Worm (Caenorhabditis elegans) whole organism, young adult: ENCODE data around the gene rpt-6.

ENCODE experiments used
- F10E7.11 ChIP-seq: sonication (generic microtip); optimal IDR thresholded peaks from 2 replicates; lab custom pipeline; 2017; ENCODE audit warnings: mild to moderate bottlenecking, missing genetic modification characterization, moderate library complexity, missing compliant biosample characterization
- F22D6.2 ChIP-seq: sonication (generic microtip); optimal IDR thresholded peaks from 2 replicates; lab custom pipeline; 2016; ENCODE audit warnings: mild to moderate bottlenecking, missing genetic modification characterization, missing compliant biosample characterization
- F33H1.4 ChIP-seq: fragments of 200-800 bp; sonication (Bioruptor generic); IDR thresholded peaks from 2 replicates; pipeline ENCODE4 v1.3.6; 2022; ENCODE audit warnings: missing genetic modification reagents, missing genetic modification characterization, missing compliant biosample characterization
- F49E8.2 ChIP-seq: sonication (generic microtip); optimal IDR thresholded peaks from 3 replicates; lab custom pipeline; 2017; ENCODE audit warnings: missing genetic modification characterization, mild to moderate bottlenecking, missing compliant biosample characterization, antibody characterized with exemption, moderate library complexity; ENCODE audit not compliant: insufficient read depth
- F57C9.4 ChIP-seq: sonication (generic microtip); optimal IDR thresholded peaks from 2 replicates; lab custom pipeline; 2017; ENCODE audit warnings: mild to moderate bottlenecking, missing genetic modification characterization, missing compliant biosample characterization
- K11D2.4 ChIP-seq: fragments of 200-800 bp; sonication (Bioruptor generic); IDR thresholded peaks from 2 replicates; pipeline ENCODE4 v1.3.6; 2022; ENCODE audit warnings: missing genetic modification reagents, missing genetic modification characterization, missing compliant biosample characterization
- K12H6.12 ChIP-seq: fragments of 200-800 bp; sonication (Bioruptor generic); optimal IDR thresholded peaks from 2 replicates; lab custom pipeline; 2018; ENCODE audit warnings: mild to moderate bottlenecking, missing genetic modification characterization, missing compliant biosample characterization
- Y53G8AR.9 ChIP-seq: fragments of 200-800 bp; sonication (Bioruptor generic); conservative IDR thresholded peaks from 2 replicates; pipeline ENCODE4 v1.3.6; 2022; ENCODE audit warnings: missing genetic modification reagents, missing genetic modification characterization, missing compliant biosample characterization
- Y56A3A.18 ChIP-seq: fragments of 200-800 bp; sonication (Bioruptor generic); IDR thresholded peaks from 2 replicates; pipeline ENCODE4 v1.3.6; 2022; ENCODE audit warnings: missing genetic modification reagents, missing genetic modification characterization, missing compliant biosample characterization
- Y95B8A.8 ChIP-seq: fragments of 200-800 bp; sonication (Bioruptor generic); IDR thresholded peaks from 2 replicates; pipeline ENCODE4 v1.3.6; 2022; ENCODE audit warnings: missing genetic modification reagents, missing genetic modification characterization, missing compliant biosample characterization
- ZK185.1 ChIP-seq: sonication (generic microtip); optimal IDR thresholded peaks from 2 replicates; lab custom pipeline; 2016; ENCODE audit warnings: mild to moderate bottlenecking, missing genetic modification characterization, missing compliant biosample characterization; ENCODE audit not compliant: poor library complexity, severe bottlenecking
- akir-1 ChIP-seq: fragments of 200-800 bp; sonication (Bioruptor generic); optimal IDR thresholded peaks from 2 replicates; lab custom pipeline; 2018; ENCODE audit warnings: mild to moderate bottlenecking, missing genetic modification characterization, moderate library complexity, missing compliant biosample characterization
- atf-7 ChIP-seq: sonication (generic microtip); optimal IDR thresholded peaks from 2 replicates; lab custom pipeline; 2017; ENCODE audit warnings: mild to moderate bottlenecking, missing genetic modification characterization, missing compliant biosample characterization
- attf-5 ChIP-seq: fragments of 200-800 bp; sonication (Bioruptor generic); optimal IDR thresholded peaks from 2 replicates; lab custom pipeline; 2018; ENCODE audit warnings: mild to moderate bottlenecking, missing genetic modification characterization, missing compliant biosample characterization
- bed-1 ChIP-seq: fragments of 200-800 bp; sonication (Bioruptor generic); IDR thresholded peaks from 2 replicates; pipeline ENCODE4 v1.3.6; 2022; ENCODE audit warnings: missing genetic modification reagents, missing genetic modification characterization, missing compliant biosample characterization
- ccch-3 ChIP-seq: fragments of 200-800 bp; sonication (Bioruptor generic); optimal IDR thresholded peaks from 2 replicates; lab custom pipeline; 2018; ENCODE audit warnings: mild to moderate bottlenecking, missing genetic modification characterization, missing compliant biosample characterization
- ceh-40 ChIP-seq: fragments of 200-800 bp; sonication (Bioruptor generic); IDR thresholded peaks from 2 replicates; pipeline ENCODE4 v1.3.6; 2022; ENCODE audit warnings: missing genetic modification characterization, missing compliant biosample characterization
- ceh-58 ChIP-seq: fragments of 200-800 bp; sonication (Bioruptor generic); IDR thresholded peaks from 2 replicates; pipeline ENCODE4 v1.3.6; 2022; ENCODE audit warnings: missing genetic modification characterization, missing compliant biosample characterization
- ceh-79 ChIP-seq: sonication (generic microtip); optimal IDR thresholded peaks from 2 replicates; lab custom pipeline; 2017; ENCODE audit warnings: mild to moderate bottlenecking, missing genetic modification characterization, missing compliant biosample characterization
- die-1 ChIP-seq: sonication (generic microtip); optimal IDR thresholded peaks from 2 replicates; lab custom pipeline; 2016; ENCODE audit warnings: missing genotype, mild to moderate bottlenecking, missing genetic modification characterization, missing compliant biosample characterization
- dpl-1 ChIP-seq: fragments of 150-350 bp; optimal IDR thresholded peaks from 2 replicates; lab custom pipeline; 2014; ENCODE audit warnings: missing biosample characterization, missing genetic modification reagents, missing genetic modification characterization
- efl-1 ChIP-seq: fragments of 150-350 bp; optimal IDR thresholded peaks from 2 replicates; lab custom pipeline; 2014; ENCODE audit warnings: missing biosample characterization, missing genetic modification reagents, missing genetic modification characterization
- egl-44 ChIP-seq: fragments of 200-800 bp; sonication (Bioruptor generic); IDR thresholded peaks from 2 replicates; pipeline ENCODE4 v1.3.6; 2022; ENCODE audit warnings: missing genetic modification reagents, missing genetic modification characterization, missing compliant biosample characterization
- gei-17 ChIP-seq: fragments of 200-800 bp; sonication (Bioruptor generic); optimal IDR thresholded peaks from 2 replicates; lab custom pipeline; 2018; ENCODE audit warnings: mild to moderate bottlenecking, missing genetic modification characterization, missing compliant biosample characterization
- him-1 ChIP-seq: sonication (generic microtip); optimal IDR thresholded peaks from 2 replicates; lab custom pipeline; 2016; ENCODE audit warnings: missing genotype, missing genetic modification reagents, missing genetic modification characterization, missing compliant biosample characterization
- hmg-20 ChIP-seq: fragments of 200-800 bp; sonication (Bioruptor generic); IDR thresholded peaks from 2 replicates; pipeline ENCODE4 v1.3.6; 2022; ENCODE audit warnings: missing genetic modification reagents, missing genetic modification characterization, missing compliant biosample characterization
- hrde-1 ChIP-seq: sonication (generic microtip); optimal IDR thresholded peaks from 2 replicates; lab custom pipeline; 2016; ENCODE audit warnings: missing genetic modification characterization, mild to moderate bottlenecking, missing compliant biosample characterization, moderate library complexity, missing genotype, missing genetic modification reagents, borderline replicate concordance
- hsf-1 ChIP-seq: fragments of 200-800 bp; sonication (Bioruptor generic); IDR thresholded peaks from 2 replicates; pipeline ENCODE4 v1.3.6; 2022; ENCODE audit warnings: missing genetic modification reagents, missing genetic modification characterization, missing compliant biosample characterization
- lag-1 ChIP-seq: fragments of 200-800 bp; sonication (Bioruptor generic); IDR thresholded peaks from 2 replicates; pipeline ENCODE4 v1.3.6; 2022; ENCODE audit warnings: missing genetic modification reagents, missing genetic modification characterization, missing compliant biosample characterization
- let-526 ChIP-seq: fragments of 200-800 bp; sonication (Bioruptor generic); IDR thresholded peaks from 2 replicates; pipeline ENCODE4 v1.3.6; 2022; ENCODE audit warnings: missing genetic modification reagents, missing genetic modification characterization, missing compliant biosample characterization
- lin-26 ChIP-seq: fragments of 200-800 bp; sonication (Bioruptor generic); IDR thresholded peaks from 2 replicates; pipeline ENCODE4 v1.3.6; 2022; ENCODE audit warnings: missing genetic modification reagents, missing genetic modification characterization, missing compliant biosample characterization
- lin-40 ChIP-seq: sonication (generic microtip); optimal IDR thresholded peaks from 2 replicates; lab custom pipeline; 2016; ENCODE audit warnings: missing genetic modification characterization, mild to moderate bottlenecking, missing compliant biosample characterization, missing genotype, missing genetic modification reagents
- lin-54 ChIP-seq: fragments of 200-800 bp; sonication (Bioruptor generic); optimal IDR thresholded peaks from 2 replicates; lab custom pipeline; 2018; ENCODE audit warnings: mild to moderate bottlenecking, missing genetic modification characterization, missing compliant biosample characterization
- lsl-1 ChIP-seq: fragments of 200-800 bp; sonication (Bioruptor generic); optimal IDR thresholded peaks from 2 replicates; lab custom pipeline; 2018; ENCODE audit warnings: mild to moderate bottlenecking, missing genetic modification characterization, moderate library complexity, missing compliant biosample characterization
- madf-3 ChIP-seq: fragments of 200-800 bp; sonication (Bioruptor generic); IDR thresholded peaks from 2 replicates; pipeline ENCODE4 v1.3.6; 2022; ENCODE audit warnings: missing genetic modification reagents, missing genetic modification characterization, missing compliant biosample characterization
- nfya-1 ChIP-seq: sonication (generic microtip); optimal IDR thresholded peaks from 2 replicates; lab custom pipeline; 2017; ENCODE audit warnings: antibody characterized with exemption, missing compliant biosample characterization, missing genetic modification characterization, borderline replicate concordance; ENCODE audit not compliant: insufficient read depth
- nfya-2 ChIP-seq: fragments of 200-800 bp; sonication (Bioruptor generic); IDR thresholded peaks from 2 replicates; pipeline ENCODE4 v1.3.6; 2022; ENCODE audit warnings: missing genetic modification reagents, missing genetic modification characterization, missing compliant biosample characterization
- nhr-27 ChIP-seq: fragments of 200-800 bp; sonication (Bioruptor generic); optimal IDR thresholded peaks from 2 replicates; lab custom pipeline; 2018; ENCODE audit warnings: mild to moderate bottlenecking, missing genetic modification characterization, moderate library complexity, missing compliant biosample characterization
- pbrm-1 ChIP-seq: fragments of 200-800 bp; sonication (Bioruptor generic); IDR thresholded peaks from 2 replicates; pipeline ENCODE4 v1.3.6; 2022; ENCODE audit warnings: missing genetic modification reagents, missing genetic modification characterization, missing compliant biosample characterization
- pha-4 ChIP-seq: fragments of 150-350 bp; sonication (generic microtip); optimal IDR thresholded peaks from 2 replicates; lab custom pipeline; 2014; ENCODE audit warnings: missing biosample characterization, missing genetic modification reagents, missing genetic modification characterization
- rec-8 ChIP-seq, 2 experiments: sonication (generic microtip); optimal IDR thresholded peaks; 2 replicates each; lab custom pipeline; 2016; ENCODE audit warnings: mild to moderate bottlenecking in 2 of 2, missing genetic modification characterization in 2 of 2, missing genetic modification reagents in 2 of 2, missing genotype in 2 of 2, missing biosample characterization in 1 of 2, missing compliant biosample characterization in 1 of 2, moderate library complexity in 1 of 2
- sdz-38 ChIP-seq: sonication (generic microtip); optimal IDR thresholded peaks from 2 replicates; lab custom pipeline; 2016; ENCODE audit warnings: missing genotype, missing genetic modification characterization, missing compliant biosample characterization
- snpc-1.1 ChIP-seq: sonication (generic microtip); optimal IDR thresholded peaks from 2 replicates; lab custom pipeline; 2017; ENCODE audit warnings: missing genetic modification characterization, mild to moderate bottlenecking, missing compliant biosample characterization, antibody characterized with exemption, moderate library complexity, missing genotype, missing genetic modification reagents; ENCODE audit not compliant: insufficient read depth
- snpc-3.4 ChIP-seq: sonication (generic microtip); optimal IDR thresholded peaks from 2 replicates; lab custom pipeline; 2017; ENCODE audit warnings: missing genetic modification characterization, mild to moderate bottlenecking, missing compliant biosample characterization, antibody characterized with exemption, moderate library complexity, missing genotype, missing genetic modification reagents
- xnd-1 ChIP-seq: sonication (generic microtip); optimal IDR thresholded peaks from 2 replicates; lab custom pipeline; 2016; ENCODE audit warnings: missing genotype, missing genetic modification reagents, missing genetic modification characterization, missing compliant biosample characterization
- ztf-6 ChIP-seq: fragments of 200-800 bp; sonication (Bioruptor generic); IDR thresholded peaks from 2 replicates; pipeline ENCODE4 v1.3.6; 2022; ENCODE audit warnings: missing genetic modification reagents, missing genetic modification characterization, missing compliant biosample characterization

rpt-6 gene

ce11 chrIII:12372080-12373065, 2.1 kb downstream of the rpt-6 start:
- TF ChIP-seq Y95B8A.8 (GFP tag; lab: Robert Waterston, UW) (no peak), atf-7 (tag; lab: Kevin White, UChicago) (no peak), F10E7.11 (tag; lab: Kevin White, UChicago) (no peak), hmg-20 (GFP tag; lab: Robert Waterston, UW) (no peak), rec-8 (tag; optimal IDR thresholded peaks at IDR 0.05; lab: Kevin White, UChicago) (no peak), F49E8.2 (peak; percentile 60), nfya-1 (tag; lab: Kevin White, UChicago) (no peak), K11D2.4 (GFP tag; lab: Robert Waterston, UW) (no peak), ceh-40 (GFP tag; lab: Robert Waterston, UW) (no peak), Y53G8AR.9 (peak; percentile 43; the same call in 1 of the 2 replicates), nfya-2 (no peak), ccch-3 (GFP tag; lab: Kevin White, UChicago) (no peak), die-1 (tag; lab: Kevin White, UChicago) (peak; percentile 3), bed-1 (GFP tag; lab: Robert Waterston, UW) (no peak), ztf-6 (no peak), lin-40 (tag; lab: Kevin White, UChicago) (no peak), egl-44 (no peak), attf-5 (no peak), efl-1 (GFP tag; lab: Kevin White, UChicago) (no peak), dpl-1 (GFP tag; lab: Kevin White, UChicago) (peak; percentile 1), snpc-3.4 (tag; lab: Kevin White, UChicago) (no peak), K12H6.12 (tag; lab: Kevin White, UChicago) (no peak), snpc-1.1 (tag; lab: Kevin White, UChicago) (no peak), ZK185.1 (tag; lab: Kevin White, UChicago) (no peak), sdz-38 (tag; lab: Kevin White, UChicago) (no peak), lin-26 (0 out of 2 replicates have a peak, but pooled peaks have one; percentile 16), pha-4 (no peak), F33H1.4 (GFP tag; lab: Robert Waterston, UW) (no peak), F57C9.4 (tag; lab: Kevin White, UChicago) (no peak), xnd-1 (tag; lab: Kevin White, UChicago) (no peak), ceh-58 (GFP tag; lab: Robert Waterston, UW) (no peak), hrde-1 (tag; lab: Kevin White, UChicago) (no peak), gei-17 (GFP tag; lab: Kevin White, UChicago) (no peak), Y56A3A.18 (GFP tag; lab: Robert Waterston, UW) (no peak), ceh-79 (tag; lab: Kevin White, UChicago) (no peak), lsl-1 (no peak), pbrm-1 (GFP tag; lab: Robert Waterston, UW) (peak; percentile 15; the same call in 1 of the 2 replicates), nhr-27 (tag; lab: Kevin White, UChicago) (no peak), lin-54 (no peak), lag-1 (GFP tag; lab: Robert Waterston, UW) (no peak), him-1 (tag; lab: Kevin White, UChicago) (peak; percentile 48), hsf-1 (GFP tag; lab: Robert Waterston, UW) (peak; percentile 65), let-526 (GFP tag; lab: Robert Waterston, UW) (no peak), madf-3 (peak; percentile 76), akir-1 (no peak), F22D6.2 (tag; lab: Kevin White, UChicago) (no peak)
